Worm (Caenorhabditis elegans): ENCODE data around the gene C17C3.24.

DNA sequence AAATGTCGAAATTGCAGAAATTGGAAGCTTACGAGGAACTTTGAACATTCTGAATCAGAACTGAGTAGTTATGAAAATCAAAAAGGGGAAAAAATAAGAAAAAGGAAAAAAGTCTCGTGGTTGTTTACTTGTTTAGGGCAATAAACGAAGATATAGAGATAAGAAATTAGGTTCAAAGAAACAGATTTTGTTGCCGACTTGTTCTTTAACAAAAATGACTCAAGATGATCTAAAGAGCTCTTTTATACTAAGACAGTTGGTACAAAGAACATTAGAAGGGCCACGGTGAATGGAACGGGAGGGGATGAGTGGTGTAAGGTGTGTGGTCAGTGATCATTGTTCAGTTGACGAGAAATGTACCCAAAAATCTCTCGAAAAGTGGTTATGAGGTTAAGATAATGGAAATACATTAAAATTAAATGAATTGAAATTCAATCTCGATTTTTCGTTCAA lies 5.9 kb upstream of the C17C3.24 start, which contains the start of gene acdh-2:
- no peak for TF ChIP-seq pha-4 (tag; optimal IDR thresholded peaks at IDR 0.05)
- TF ChIP-seq fkh-10 (GFP tag; optimal IDR thresholded peaks at IDR 0.05): no peak
- TF ChIP-seq unc-55 (GFP tag; optimal IDR thresholded peaks at IDR 0.05): no peak
- no peak for TF ChIP-seq hlh-13 (GFP tag; optimal IDR thresholded peaks at IDR 0.05)
- no peak for TF ChIP-seq ref-2 (tag; optimal IDR thresholded peaks at IDR 0.05)
- no peak for TF ChIP-seq pag-3 (tag; optimal IDR thresholded peaks at IDR 0.05; ENCODE audit: borderline replicate concordance)
- TF ChIP-seq nhr-11 (tag; optimal IDR thresholded peaks at IDR 0.05): no peak
- no peak for TF ChIP-seq eyg-1 (tag; optimal IDR thresholded peaks at IDR 0.05)
- no peak for TF ChIP-seq C38D4.7 (GFP tag; optimal IDR thresholded peaks at IDR 0.05)
- no peak for TF ChIP-seq elt-2 (tag; optimal IDR thresholded peaks at IDR 0.05)
- TF ChIP-seq hlh-30 (tag; optimal IDR thresholded peaks at IDR 0.05; ENCODE audit: insufficient read depth): no peak
- TF ChIP-seq hlh-6 (tag; optimal IDR thresholded peaks at IDR 0.05): no peak
- no peak for TF ChIP-seq ama-1 (optimal IDR thresholded peaks at IDR 0.05)

Data from whole organism, late embryonic.